Worm (Caenorhabditis elegans) whole organism, L4 larva: ENCODE measurements around the gene srj-21.

Experiments
- R02D3.7 ChIP-seq: fragments of 150-350 bp; sonication (generic microtip); optimal IDR thresholded peaks from 3 replicates; lab custom pipeline; 2014; ENCODE audit warnings: missing biosample characterization, missing genetic modification characterization
- Y48G9A.11 ChIP-seq: fragments of 200-800 bp; sonication (Bioruptor generic); IDR thresholded peaks from 2 replicates; pipeline ENCODE4 v1.3.6; 2022; ENCODE audit warnings: missing genetic modification reagents, missing genetic modification characterization, missing compliant biosample characterization
- aly-2 ChIP-seq: sonication (generic microtip); optimal IDR thresholded peaks from 2 replicates; lab custom pipeline; 2018; ENCODE audit warnings: missing biosample characterization, missing genetic modification characterization
- ama-1 ChIP-seq: fragments of 150-350 bp; optimal IDR thresholded peaks from 2 replicates; lab custom pipeline; 2014; ENCODE audit warnings: inconsistent platforms, mixed read lengths
- jun-1 ChIP-seq: fragments of 150-350 bp; optimal IDR thresholded peaks from 2 replicates; lab custom pipeline; 2014; ENCODE audit warnings: missing biosample characterization, missing genetic modification reagents, missing genetic modification characterization
- lin-38 ChIP-seq: fragments of 200-800 bp; sonication (Bioruptor generic); IDR thresholded peaks from 2 replicates; pipeline ENCODE4 v1.3.6; 2022; ENCODE audit warnings: missing genetic modification reagents, missing genetic modification characterization, missing compliant biosample characterization
- lsy-2 ChIP-seq, 2 experiments: fragments of 150-350 bp in 1 of 2; sonication (generic microtip) in 1 of 2; optimal IDR thresholded peaks; 2 replicates each; lab custom pipeline; 2014 to 2017; ENCODE audit warnings: missing biosample characterization in 2 of 2, missing genetic modification characterization in 2 of 2
- nhr-111 ChIP-seq: fragments of 200-800 bp; sonication (Bioruptor generic); optimal IDR thresholded peaks from 2 replicates; lab custom pipeline; 2018; ENCODE audit warnings: mild to moderate bottlenecking, missing genetic modification characterization, missing compliant biosample characterization
- nhr-42 ChIP-seq: fragments of 200-800 bp; sonication (Bioruptor generic); IDR thresholded peaks from 2 replicates; pipeline ENCODE4 v1.3.6; 2022; ENCODE audit warnings: missing genetic modification characterization, missing compliant biosample characterization
- nhr-76 ChIP-seq: fragments of 150-350 bp; optimal IDR thresholded peaks from 2 replicates; lab custom pipeline; 2014; ENCODE audit warnings: missing biosample characterization, missing genetic modification characterization
- set-16 ChIP-seq: fragments of 200-800 bp; sonication (Bioruptor generic); IDR thresholded peaks from 2 replicates; pipeline ENCODE4 v1.3.6; 2022; ENCODE audit warnings: missing genetic modification reagents, missing genetic modification characterization, missing compliant biosample characterization
- snpc-4 ChIP-seq: fragments of 150-350 bp; optimal IDR thresholded peaks from 2 replicates; lab custom pipeline; 2014; ENCODE audit warnings: missing biosample characterization, missing genetic modification characterization
- ztf-11 ChIP-seq: fragments of 150-350 bp; optimal IDR thresholded peaks from 2 replicates; lab custom pipeline; 2014; ENCODE audit warnings: missing biosample characterization, missing genetic modification characterization

DNA sequence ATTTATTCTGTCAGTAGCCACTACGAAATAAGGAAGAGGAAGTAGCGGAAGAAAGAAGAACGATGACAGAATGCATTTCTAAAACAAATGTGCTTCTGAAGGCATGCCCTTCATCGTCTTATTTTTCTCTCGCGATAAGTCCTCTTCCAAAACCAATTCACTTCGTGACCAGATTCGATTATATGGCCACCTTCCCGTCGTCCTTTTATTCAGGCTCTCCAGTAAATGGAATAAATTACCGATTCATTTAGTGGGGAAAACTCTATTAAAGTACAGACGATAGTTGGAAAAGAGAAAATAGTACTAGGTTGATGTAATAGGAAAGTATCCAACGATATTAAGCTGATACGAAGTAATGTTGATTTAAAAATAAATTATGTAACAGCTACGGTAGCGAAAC is 23.8 kb upstream of the srj-21 start:
- no peak for TF ChIP-seq nhr-76
- no peak for TF ChIP-seq lin-38 (GFP tag; lab: Robert Waterston, UW)
- no peak for TF ChIP-seq ztf-11 (tag; lab: Kevin White, UChicago)
- TF ChIP-seq aly-2 = no peak
- TF ChIP-seq snpc-4 = no peak
- TF ChIP-seq nhr-42 (GFP tag; lab: Robert Waterston, UW) = no peak
- no peak for TF ChIP-seq jun-1 (tag; lab: Kevin White, UChicago)
- TF ChIP-seq set-16 (GFP tag; lab: Robert Waterston, UW) = no peak
- TF ChIP-seq nhr-111 (GFP tag; lab: Kevin White, UChicago) = no peak
- no peak for TF ChIP-seq ama-1 (lab: Kevin White, UChicago)
- TF ChIP-seq lsy-2 (tag; optimal IDR thresholded peaks at IDR 0.05; lab: Kevin White, UChicago) = no peak
- TF ChIP-seq Y48G9A.11 (GFP tag; lab: Robert Waterston, UW) = no peak
- TF ChIP-seq R02D3.7 (tag; lab: Kevin White, UChicago) = no peak
